Worm (Caenorhabditis elegans): ENCODE results near the gene C07A9.12.

Gene C07A9.12

DNA sequence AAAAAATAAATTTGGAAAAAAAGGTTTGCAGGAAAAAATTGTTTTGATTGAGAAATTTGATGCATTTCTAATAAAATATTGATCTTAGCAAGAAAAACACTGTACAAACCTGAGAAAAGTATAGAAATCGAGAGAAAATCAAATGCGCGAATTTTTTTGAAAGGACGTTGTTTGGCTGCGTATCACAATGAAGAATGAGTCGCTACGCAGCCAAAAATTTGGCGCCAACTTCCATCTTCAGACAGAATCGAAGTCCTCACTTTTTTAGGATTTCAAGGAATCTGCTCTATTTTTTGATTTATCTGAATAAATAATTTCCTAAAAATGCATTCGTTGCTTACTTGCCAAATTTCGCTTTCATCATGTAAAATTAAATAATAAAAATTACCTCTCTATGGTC, 19.3 kb upstream of the C07A9.12 start (continued):
- no peak for TF ChIP-seq atf-7 (tag; optimal IDR thresholded peaks at IDR 0.05)
- no peak for TF ChIP-seq B0261.1 (tag; optimal IDR thresholded peaks at IDR 0.05)
- peak; percentile 79; the same call in 1 of the 2 replicates for TF ChIP-seq madf-3 (GFP tag; IDR thresholded peaks at IDR 0.05)
- TF ChIP-seq lsy-27 (tag; optimal IDR thresholded peaks at IDR 0.05; ENCODE audit: borderline replicate concordance, insufficient read depth), result no peak
- peak; percentile 37 for TF ChIP-seq lin-54 (GFP tag; optimal IDR thresholded peaks at IDR 0.05)
- TF ChIP-seq efl-1 (GFP tag; optimal IDR thresholded peaks at IDR 0.05), result peak; percentile 85

DNA sequence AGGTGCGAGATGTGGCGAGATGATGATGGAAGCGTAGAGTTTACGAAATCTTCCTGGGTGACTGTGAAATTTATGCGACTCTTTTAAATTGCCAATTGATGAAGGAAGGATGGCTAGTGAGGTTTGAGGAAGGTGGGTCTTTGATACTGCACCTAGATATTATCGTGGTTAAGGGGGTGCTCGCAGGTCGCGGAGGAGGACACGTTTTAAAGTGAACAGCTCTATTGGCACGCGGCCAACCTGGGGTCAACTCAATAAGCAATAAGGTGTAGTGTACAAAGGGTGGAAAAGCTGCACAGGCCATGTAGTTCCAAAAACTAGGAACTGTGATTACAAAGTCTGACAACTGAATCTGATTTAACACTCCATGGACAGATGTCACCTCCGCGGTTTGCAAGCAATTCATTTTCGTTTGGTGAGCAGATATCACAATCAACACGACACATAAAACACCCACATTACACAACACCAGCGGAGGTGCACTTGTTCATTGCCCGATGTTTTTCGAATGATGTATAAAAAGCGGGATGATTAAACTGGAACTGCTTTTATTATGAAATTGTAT, 18.1 kb upstream of the C07A9.12 start:
- TF ChIP-seq attf-6 (GFP tag; IDR thresholded peaks at IDR 0.05) (no peak; the same call in 1 of the 2 replicates), snpc-3.4 (tag; optimal IDR thresholded peaks at IDR 0.05) (no peak), sdz-38 (tag; optimal IDR thresholded peaks at IDR 0.05) (no peak), lin-54 (GFP tag; optimal IDR thresholded peaks at IDR 0.05) (peak; percentile 59), lin-35 (GFP tag; optimal IDR thresholded peaks at IDR 0.05) (no peak), lag-1 (GFP tag; IDR thresholded peaks at IDR 0.05) (no peak), egl-44 (GFP tag; IDR thresholded peaks at IDR 0.05) (no peak), lin-40 (tag; optimal IDR thresholded peaks at IDR 0.05) (no peak), F33H1.4 (GFP tag; IDR thresholded peaks at IDR 0.05) (no peak), ceh-27 (GFP tag; optimal IDR thresholded peaks at IDR 0.05) (no peak), ceh-100 (GFP tag; IDR thresholded peaks at IDR 0.05) (0 out of 2 replicates have a peak, but pooled peaks have one; percentile 11), rec-8 (tag; optimal IDR thresholded peaks at IDR 0.05) (no peak), egl-18 (GFP tag; IDR thresholded peaks at IDR 0.05) (no peak), him-1 (tag; optimal IDR thresholded peaks at IDR 0.05) (no peak), rcor-1 (GFP tag; IDR thresholded peaks at IDR 0.05) (peak; percentile 24; the same call in 1 of the 2 replicates), D2030.7 (GFP tag; IDR thresholded peaks at IDR 0.05) (0 out of 2 replicates have a peak, but pooled peaks have one; percentile 29), repo-1 (tag; optimal IDR thresholded peaks at IDR 0.05) (no peak), hmg-1.2 (GFP tag; IDR thresholded peaks at IDR 0.05) (peak; percentile 11; the same call in 1 of the 2 replicates), Y79H2A.3 (GFP tag; conservative IDR thresholded peaks at IDR 0.05) (no peak), C06A6.2 (GFP tag; conservative IDR thresholded peaks at IDR 0.05) (no peak), gei-17 (GFP tag; optimal IDR thresholded peaks at IDR 0.05) (no peak), madf-6 (GFP tag; IDR thresholded peaks at IDR 0.05) (peak; percentile 59), dox-1 (GFP tag; IDR thresholded peaks at IDR 0.05) (no peak), nhr-27 (tag; optimal IDR thresholded peaks at IDR 0.05) (no peak), cebp-1 (GFP tag; IDR thresholded peaks at IDR 0.05) (no peak), cebp-1 (tag; optimal IDR thresholded peaks at IDR 0.05) (no peak), F52B5.7 (tag; optimal IDR thresholded peaks at IDR 0.05) (peak; percentile 18), F55B11.4 (tag; optimal IDR thresholded peaks at IDR 0.05; ENCODE audit: borderline replicate concordance, insufficient read depth) (no peak), lir-1 (GFP tag; conservative IDR thresholded peaks at IDR 0.05) (no peak), hlh-12 (tag; optimal IDR thresholded peaks at IDR 0.05) (no peak), ztf-28 (GFP tag; IDR thresholded peaks at IDR 0.05) (no peak), egrh-3 (GFP tag; IDR thresholded peaks at IDR 0.05) (no peak), unc-62 (GFP tag; optimal IDR thresholded peaks at IDR 0.05) (no peak), ztf-22 (GFP tag; optimal IDR thresholded peaks at IDR 0.05) (no peak), ccch-3 (GFP tag; optimal IDR thresholded peaks at IDR 0.05) (no peak), pha-4 (tag; optimal IDR thresholded peaks at IDR 0.05) (no peak), akir-1 (GFP tag; optimal IDR thresholded peaks at IDR 0.05) (no peak), aptf-2 (GFP tag; conservative IDR thresholded peaks at IDR 0.05) (no peak), nhr-90 (tag; optimal IDR thresholded peaks at IDR 0.05) (no peak), nfya-1 (tag; optimal IDR thresholded peaks at IDR 0.05; ENCODE audit: borderline replicate concordance, insufficient read depth) (no peak), hrde-1 (tag; optimal IDR thresholded peaks at IDR 0.05; ENCODE audit: borderline replicate concordance) (peak; percentile 5)
